Fruit fly (Drosophila melanogaster) S2 (cell line): ENCODE measurements around the gene Herc4.

Experiments
- CG8478 ChIP-seq: fragments of >200 bp; optimal IDR thresholded peaks from 2 replicates; lab custom pipeline; 2018
- CTCF ChIP-seq, 2 experiments: fragments of >200 bp; optimal IDR thresholded peaks; 2 replicates each; lab custom pipeline; 2018

Herc4 gene

dm6 chr3L:1305317-1305716 is 8.2 kb upstream of the Herc4 start:
- TF ChIP-seq CG8478 (lab: Kevin White, UChicago), result no peak

- no peak for TF ChIP-seq CG8478 (lab: Kevin White, UChicago)
- peak; percentile 31 to 47 for TF ChIP-seq CTCF (optimal IDR thresholded peaks at IDR 0.05; lab: Kevin White, UChicago)
Observed at dm6 chr3L:1307005-1307632, 6.4 kb upstream of the Herc4 start, which contains the start of the genes Ctr9 and Nt5a. Gene Ctr9, plus strand, starts transcription at chr3L:1307224. Gene Nt5a, minus strand, starts transcription at chr3L:1307418.

- TF ChIP-seq CG8478 (lab: Kevin White, UChicago), result no peak
- no peak for TF ChIP-seq CTCF (optimal IDR thresholded peaks at IDR 0.05; lab: Kevin White, UChicago)
Observed at dm6 chr3L:1318241-1318640, 4.7 kb downstream of the Herc4 start, which contains the start of gene Myo61F. Gene Myo61F, plus strand, starts transcription at chr3L:1318480.

- TF ChIP-seq CTCF (optimal IDR thresholded peaks at IDR 0.05; lab: Kevin White, UChicago) (no peak), CG8478 (lab: Kevin White, UChicago) (no peak)
Observed at dm6 chr3L:1319097-1319725, 5.7 kb downstream of the Herc4 start.

- TF ChIP-seq CTCF (optimal IDR thresholded peaks at IDR 0.05; lab: Kevin White, UChicago), result no peak
- no peak for TF ChIP-seq CG8478 (lab: Kevin White, UChicago)
Observed at dm6 chr3L:1320230-1320930, 6.9 kb downstream of the Herc4 start.

dm6 chr3L:1320931-1321556 is 7.5 kb downstream of the Herc4 start:
- TF ChIP-seq CTCF (optimal IDR thresholded peaks at IDR 0.05; lab: Kevin White, UChicago) (no peak), CG8478 (lab: Kevin White, UChicago) (no peak)

dm6 chr3L:1322159-1322558 is 8.7 kb downstream of the Herc4 start:
- TF ChIP-seq CG8478 (lab: Kevin White, UChicago), result no peak
- TF ChIP-seq CTCF (optimal IDR thresholded peaks at IDR 0.05; lab: Kevin White, UChicago), result no peak

dm6 chr3L:1322706-1323105 is 9.2 kb downstream of the Herc4 start, which contains the start of gene CG9184:
Gene CG9184, minus strand, starts transcription at chr3L:1322806.
- no peak for TF ChIP-seq CG8478 (lab: Kevin White, UChicago)
- TF ChIP-seq CTCF (optimal IDR thresholded peaks at IDR 0.05; lab: Kevin White, UChicago), result no peak

- no peak for TF ChIP-seq CG8478 (lab: Kevin White, UChicago)
- TF ChIP-seq CTCF (optimal IDR thresholded peaks at IDR 0.05; lab: Kevin White, UChicago), result no peak
Observed at dm6 chr3L:1323136-1323535, 9.6 kb downstream of the Herc4 start.

dm6 chr3L:1324818-1325625 is 11.5 kb downstream of the Herc4 start:
- TF ChIP-seq CG8478 (lab: Kevin White, UChicago), result no peak
- TF ChIP-seq CTCF (optimal IDR thresholded peaks at IDR 0.05; lab: Kevin White, UChicago), result no peak

- TF ChIP-seq CTCF (optimal IDR thresholded peaks at IDR 0.05; lab: Kevin White, UChicago) (no peak), CG8478 (lab: Kevin White, UChicago) (no peak)
Observed at dm6 chr3L:1325626-1325937, 12.1 kb downstream of the Herc4 start.

- TF ChIP-seq CG8478 (lab: Kevin White, UChicago), result no peak
- TF ChIP-seq CTCF (optimal IDR thresholded peaks at IDR 0.05; lab: Kevin White, UChicago), result no peak
Observed at dm6 chr3L:1329724-1330123, 16.2 kb downstream of the Herc4 start, which contains the start of gene ND-ACP. Gene ND-ACP, plus strand, starts transcription at chr3L:1329949.

- TF ChIP-seq CTCF (optimal IDR thresholded peaks at IDR 0.05; lab: Kevin White, UChicago) (no peak), CG8478 (lab: Kevin White, UChicago) (no peak)
Observed at dm6 chr3L:1330420-1330819, 16.9 kb downstream of the Herc4 start.

dm6 chr3L:1331542-1331941 is 18.0 kb downstream of the Herc4 start, which contains the start of gene msd1:
Gene msd1, plus strand, starts transcription at chr3L:1331744.
- TF ChIP-seq CTCF (optimal IDR thresholded peaks at IDR 0.05; lab: Kevin White, UChicago) (no peak), CG8478 (lab: Kevin White, UChicago) (no peak)
